Fruit fly (Drosophila melanogaster): ENCODE results near the gene Adk2.

DNA sequence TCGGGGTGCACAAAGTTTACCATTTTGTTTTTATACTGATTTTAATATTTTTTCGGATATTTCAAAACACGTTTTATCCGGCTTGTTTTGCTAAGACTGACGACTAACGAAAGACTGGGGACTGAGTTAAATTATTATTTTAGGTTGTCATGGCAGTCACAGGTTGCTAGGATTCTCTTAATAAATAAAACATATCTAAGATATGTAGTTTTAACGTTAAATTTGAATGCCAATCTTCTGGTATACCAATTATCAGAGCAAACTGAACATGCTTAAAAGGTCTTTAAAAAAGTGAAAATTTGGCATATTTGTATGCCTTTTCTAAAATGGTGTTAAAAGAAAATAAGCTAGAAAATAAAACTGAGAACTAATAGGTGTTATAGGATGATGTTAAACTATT lies 3.8 kb upstream of the Adk2 start, which contains the start of gene Zmynd10:
- no peak for TF ChIP-seq CG14965 (GFP tag; optimal IDR thresholded peaks at IDR 0.05; ENCODE audit: borderline replicate concordance)
- TF ChIP-seq luna (GFP tag; optimal IDR thresholded peaks at IDR 0.05) = no peak
- no peak for TF ChIP-seq CG8281 (tag; optimal IDR thresholded peaks at IDR 0.05)
- TF ChIP-seq CG3163 (GFP tag; optimal IDR thresholded peaks at IDR 0.05) = no peak
- no peak for TF ChIP-seq CG10366 (GFP tag; IDR thresholded peaks at IDR 0.05)
- no peak for TF ChIP-seq Hr39 (optimal IDR thresholded peaks at IDR 0.05)
- no peak for TF ChIP-seq CG4820 (GFP tag; optimal IDR thresholded peaks at IDR 0.05)
